Worm (Caenorhabditis elegans) whole organism, L1 larva: Measurements from ENCODE around the gene ZK1010.5.

Experiments
- C04F5.9 ChIP-seq: sonication (generic microtip); optimal IDR thresholded peaks from 2 replicates; lab custom pipeline; 2016; ENCODE audit warnings: missing genetic modification characterization, missing compliant biosample characterization
- C34B4.2 ChIP-seq: sonication (generic microtip); optimal IDR thresholded peaks from 2 replicates; lab custom pipeline; 2017; ENCODE audit warnings: mild to moderate bottlenecking, missing genetic modification characterization, missing compliant biosample characterization
- F16B12.6 ChIP-seq: fragments of 150-350 bp; optimal IDR thresholded peaks from 2 replicates; lab custom pipeline; 2014; ENCODE audit warnings: missing biosample characterization, missing genetic modification characterization
- aha-1 ChIP-seq: fragments of 150-350 bp; optimal IDR thresholded peaks from 2 replicates; lab custom pipeline; 2014; ENCODE audit warnings: missing biosample characterization, missing genetic modification characterization
- alr-1 ChIP-seq: fragments of 200-800 bp; sonication (Bioruptor generic); optimal IDR thresholded peaks from 2 replicates; lab custom pipeline; 2018; ENCODE audit warnings: borderline replicate concordance, mild to moderate bottlenecking, missing genetic modification characterization, missing compliant biosample characterization
- ama-1 ChIP-seq: fragments of 150-350 bp; optimal IDR thresholded peaks from 2 replicates; lab custom pipeline; 2014
- blmp-1 ChIP-seq: fragments of 150-350 bp; optimal IDR thresholded peaks from 2 replicates; lab custom pipeline; 2014; ENCODE audit warnings: missing biosample characterization, missing genetic modification characterization
- ceh-63 ChIP-seq: fragments of 200-800 bp; sonication (Bioruptor generic); optimal IDR thresholded peaks from 2 replicates; lab custom pipeline; 2018; ENCODE audit warnings: mild to moderate bottlenecking, missing genetic modification characterization, missing compliant biosample characterization
- ceh-82 ChIP-seq, 3 experiments: fragments of 150-350 bp in 1 of 3; sonication (generic microtip) in 2 of 3; optimal IDR thresholded peaks; 2 replicates each; lab custom pipeline; 2014 to 2017; ENCODE audit warnings: missing biosample characterization in 3 of 3, missing genetic modification characterization in 3 of 3
- ceh-90 ChIP-seq: sonication (generic microtip); optimal IDR thresholded peaks from 2 replicates; lab custom pipeline; 2016; ENCODE audit warnings: missing genetic modification characterization, missing compliant biosample characterization
- efl-1 ChIP-seq, 4 experiments: fragments of 150-350 bp; optimal IDR thresholded peaks in 3 of 4; peaks in 1 of 4; 1 replicate in 1 of 4; 2 replicates in 3 of 4; lab custom pipeline; 2014; ENCODE audit warnings: missing biosample characterization in 2 of 4, missing genetic modification characterization in 2 of 4, missing genetic modification reagents in 2 of 4
- egl-13 ChIP-seq: sonication (generic microtip); optimal IDR thresholded peaks from 2 replicates; lab custom pipeline; 2016; ENCODE audit warnings: missing genotype, missing genetic modification reagents, missing genetic modification characterization, missing compliant biosample characterization
- elt-2 ChIP-seq: sonication (generic microtip); optimal IDR thresholded peaks from 2 replicates; lab custom pipeline; 2016; ENCODE audit warnings: missing genetic modification characterization, mild to moderate bottlenecking, inconsistent platforms, missing compliant biosample characterization, missing genetic modification reagents
- elt-3 ChIP-seq, 6 experiments: fragments of 150-350 bp in 1 of 6; sonication (generic microtip); optimal IDR thresholded peaks; 2 replicates each; lab custom pipeline; 2017 to 2018; ENCODE audit warnings: missing biosample characterization in 6 of 6, missing genetic modification characterization in 6 of 6, inconsistent platforms in 1 of 6
- ets-5 ChIP-seq: fragments of 200-800 bp; sonication (Bioruptor generic); IDR thresholded peaks from 2 replicates; pipeline ENCODE4 v1.3.6; 2022; ENCODE audit warnings: missing genetic modification characterization, missing compliant biosample characterization
- fkh-10 ChIP-seq: sonication (generic microtip); optimal IDR thresholded peaks from 2 replicates; lab custom pipeline; 2017; ENCODE audit warnings: missing biosample characterization, missing genetic modification reagents, missing genetic modification characterization
- fkh-8 ChIP-seq: sonication (generic microtip); optimal IDR thresholded peaks from 2 replicates; lab custom pipeline; 2016; ENCODE audit warnings: mild to moderate bottlenecking, missing genetic modification characterization, missing compliant biosample characterization
- fos-1 ChIP-seq: fragments of 150-350 bp; optimal IDR thresholded peaks from 2 replicates; lab custom pipeline; 2014; ENCODE audit warnings: missing biosample characterization, missing genetic modification characterization
- hlh-4 ChIP-seq: sonication (generic microtip); optimal IDR thresholded peaks from 2 replicates; lab custom pipeline; 2016; ENCODE audit warnings: mild to moderate bottlenecking, missing genetic modification characterization, missing compliant biosample characterization
- hpl-2 ChIP-seq: fragments of 150-350 bp; optimal IDR thresholded peaks from 2 replicates; lab custom pipeline; 2014; ENCODE audit warnings: missing biosample characterization, missing genetic modification reagents, missing genetic modification characterization
- irx-1 ChIP-seq: sonication (generic microtip); optimal IDR thresholded peaks from 2 replicates; lab custom pipeline; 2016; ENCODE audit warnings: missing genetic modification characterization, missing compliant biosample characterization
- isw-1 ChIP-seq: fragments of 200-800 bp; sonication (Bioruptor generic); IDR thresholded peaks from 2 replicates; pipeline ENCODE4 v1.3.6; 2022; ENCODE audit warnings: missing genetic modification characterization, missing compliant biosample characterization
- lin-14 ChIP-seq: fragments of 200-800 bp; sonication (Bioruptor generic); optimal IDR thresholded peaks from 2 replicates; lab custom pipeline; 2018; ENCODE audit warnings: mild to moderate bottlenecking, missing genetic modification characterization, moderate library complexity, missing compliant biosample characterization
- lin-15B ChIP-seq: fragments of 150-350 bp; sonication (generic microtip); optimal IDR thresholded peaks from 3 replicates; lab custom pipeline; 2014; ENCODE audit warnings: missing biosample characterization, missing genetic modification characterization
- lin-39 ChIP-seq: fragments of 150-350 bp; optimal IDR thresholded peaks from 2 replicates; lab custom pipeline; 2014; ENCODE audit warnings: missing biosample characterization, missing genetic modification reagents, missing genetic modification characterization
- mep-1 ChIP-seq: fragments of 150-350 bp; optimal IDR thresholded peaks from 2 replicates; lab custom pipeline; 2014; ENCODE audit warnings: missing biosample characterization, missing genetic modification characterization
- nhr-19 ChIP-seq: fragments of 200-800 bp; sonication (Bioruptor generic); conservative IDR thresholded peaks from 2 replicates; pipeline ENCODE4 v1.3.6; 2022; ENCODE audit warnings: missing genetic modification characterization, missing compliant biosample characterization
- nhr-237 ChIP-seq: fragments of 150-350 bp; optimal IDR thresholded peaks from 2 replicates; lab custom pipeline; 2014; ENCODE audit warnings: missing biosample characterization, missing genetic modification characterization
- nhr-71 ChIP-seq: sonication (generic microtip); optimal IDR thresholded peaks from 2 replicates; lab custom pipeline; 2016; ENCODE audit warnings: mild to moderate bottlenecking, missing genetic modification characterization, moderate library complexity, missing compliant biosample characterization
- pag-3 ChIP-seq: sonication (generic microtip); optimal IDR thresholded peaks from 2 replicates; lab custom pipeline; 2017; ENCODE audit warnings: missing genetic modification characterization, mild to moderate bottlenecking, missing compliant biosample characterization, antibody characterized with exemption, borderline replicate concordance; ENCODE audit not compliant: insufficient read depth
- pax-3 ChIP-seq: fragments of 200-800 bp; sonication (Bioruptor generic); optimal IDR thresholded peaks from 2 replicates; lab custom pipeline; 2018; ENCODE audit warnings: mild to moderate bottlenecking, missing genetic modification characterization, moderate library complexity, missing compliant biosample characterization
- pqm-1 ChIP-seq: sonication (generic microtip); optimal IDR thresholded peaks from 3 replicates; lab custom pipeline; 2017; ENCODE audit warnings: missing biosample characterization, missing genetic modification characterization
- rnt-1 ChIP-seq: sonication (generic microtip); optimal IDR thresholded peaks from 2 replicates; lab custom pipeline; 2016; ENCODE audit warnings: mild to moderate bottlenecking, missing genetic modification characterization, moderate library complexity, missing compliant biosample characterization
- skn-1 ChIP-seq: fragments of 150-350 bp; optimal IDR thresholded peaks from 2 replicates; lab custom pipeline; 2014; ENCODE audit warnings: missing biosample characterization, missing genetic modification characterization
- snu-23 ChIP-seq: sonication (generic microtip); optimal IDR thresholded peaks from 2 replicates; lab custom pipeline; 2016; ENCODE audit warnings: missing genetic modification characterization, missing compliant biosample characterization
- sptf-1 ChIP-seq: fragments of 150-350 bp; optimal IDR thresholded peaks from 2 replicates; lab custom pipeline; 2014; ENCODE audit warnings: missing biosample characterization, missing genetic modification characterization
- sup-37 ChIP-seq: fragments of 200-800 bp; sonication (Bioruptor generic); optimal IDR thresholded peaks from 2 replicates; lab custom pipeline; 2018; ENCODE audit warnings: mild to moderate bottlenecking, missing genetic modification characterization, missing compliant biosample characterization
- swsn-7 ChIP-seq: sonication (generic microtip); optimal IDR thresholded peaks from 2 replicates; lab custom pipeline; 2016; ENCODE audit warnings: missing genetic modification characterization, missing compliant biosample characterization
- tlp-1 ChIP-seq: fragments of 150-350 bp; optimal IDR thresholded peaks from 2 replicates; lab custom pipeline; 2014; ENCODE audit warnings: missing biosample characterization, missing genetic modification characterization
- unc-130 ChIP-seq: fragments of 150-350 bp; optimal IDR thresholded peaks from 2 replicates; lab custom pipeline; 2017; ENCODE audit warnings: missing biosample characterization, missing genetic modification characterization, inconsistent platforms
- unc-86 ChIP-seq: sonication (generic microtip); optimal IDR thresholded peaks from 2 replicates; lab custom pipeline; 2016; ENCODE audit warnings: missing genetic modification characterization, missing compliant biosample characterization
- vab-15 ChIP-seq: sonication (generic microtip); optimal IDR thresholded peaks from 2 replicates; lab custom pipeline; 2017; ENCODE audit warnings: missing genotype, mild to moderate bottlenecking, missing genetic modification characterization, missing compliant biosample characterization
- xbp-1 ChIP-seq: sonication (generic microtip); optimal IDR thresholded peaks from 2 replicates; lab custom pipeline; 2016; ENCODE audit warnings: missing genetic modification characterization, missing compliant biosample characterization
- zag-1 ChIP-seq: fragments of 150-350 bp; optimal IDR thresholded peaks from 2 replicates; lab custom pipeline; 2014; ENCODE audit warnings: missing biosample characterization, missing genetic modification characterization
- ztf-4 ChIP-seq: fragments of 150-350 bp; optimal IDR thresholded peaks from 2 replicates; lab custom pipeline; 2014; ENCODE audit warnings: missing biosample characterization, missing genetic modification characterization

The ZK1010.5 gene

DNA sequence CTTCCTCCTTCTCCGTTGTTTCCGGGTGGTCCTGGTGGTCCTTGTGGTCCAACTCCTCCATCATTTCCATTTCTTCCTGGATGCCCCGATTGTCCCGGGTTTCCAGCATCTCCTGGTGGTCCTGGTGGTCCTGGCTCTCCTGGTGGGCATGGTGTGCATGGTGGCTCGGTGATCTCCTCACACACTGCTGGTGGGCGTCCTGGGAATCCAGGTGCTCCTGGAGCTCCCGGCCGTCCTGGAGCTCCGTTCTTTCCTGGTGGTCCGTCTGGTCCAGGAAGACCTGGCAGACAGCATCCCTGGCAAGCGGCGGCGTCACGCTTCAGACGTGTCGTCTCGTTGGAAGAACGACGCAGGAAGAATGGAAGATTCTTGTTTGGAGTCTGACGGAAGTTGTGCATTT is 5.7 kb upstream of the ZK1010.5 start:
- TF ChIP-seq egl-13 (no peak), efl-1 (optimal IDR thresholded peaks at IDR 0.05; lab: Kevin White, UChicago) (no peak), efl-1 (GFP tag; optimal IDR thresholded peaks at IDR 0.05 in 1 of 2; lab: Kevin White, UChicago) (peak in 1 of 2 experiments; percentile 58), ceh-90 (no peak), elt-3 (tag; optimal IDR thresholded peaks at IDR 0.05; lab: Kevin White, UChicago) (no peak)

DNA sequence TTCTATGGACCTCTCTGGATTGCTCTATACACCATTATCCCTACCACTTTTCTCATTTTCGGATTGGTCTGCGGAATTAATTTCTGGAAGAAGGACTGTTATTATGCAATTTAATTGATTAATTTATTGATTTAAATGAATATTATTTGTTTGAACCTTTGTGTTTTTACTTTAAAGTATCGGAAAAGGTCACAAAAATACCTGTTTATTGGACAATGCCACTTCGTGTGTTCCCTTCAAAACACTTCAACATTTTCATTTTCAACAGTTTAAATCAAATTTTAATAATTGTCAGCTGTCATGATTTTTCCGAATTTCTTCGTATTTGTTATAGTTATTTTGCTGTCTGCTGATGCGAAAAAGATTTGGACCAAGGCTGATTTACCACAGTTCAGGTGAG is 3.7 kb upstream of the ZK1010.5 start, which contains the start of gene ZK1010.12:
TSS of gene ZK1010.12 (plus strand) at position 301 of the 400 bp plus-strand sequence.
- TF ChIP-seq fkh-10 (no peak), vab-15 (tag; lab: Kevin White, UChicago) (no peak), unc-86 (no peak), C04F5.9 (tag; lab: Kevin White, UChicago) (no peak), zag-1 (no peak), nhr-71 (no peak), lin-15B (tag; lab: Kevin White, UChicago) (no peak), ceh-82 (tag; optimal IDR thresholded peaks at IDR 0.05; lab: Kevin White, UChicago) (no peak), unc-130 (no peak), xbp-1 (tag; lab: Kevin White, UChicago) (no peak), blmp-1 (no peak), tlp-1 (tag; lab: Kevin White, UChicago) (no peak)
- TF ChIP-seq, all 84 proteins: peak for 0

DNA sequence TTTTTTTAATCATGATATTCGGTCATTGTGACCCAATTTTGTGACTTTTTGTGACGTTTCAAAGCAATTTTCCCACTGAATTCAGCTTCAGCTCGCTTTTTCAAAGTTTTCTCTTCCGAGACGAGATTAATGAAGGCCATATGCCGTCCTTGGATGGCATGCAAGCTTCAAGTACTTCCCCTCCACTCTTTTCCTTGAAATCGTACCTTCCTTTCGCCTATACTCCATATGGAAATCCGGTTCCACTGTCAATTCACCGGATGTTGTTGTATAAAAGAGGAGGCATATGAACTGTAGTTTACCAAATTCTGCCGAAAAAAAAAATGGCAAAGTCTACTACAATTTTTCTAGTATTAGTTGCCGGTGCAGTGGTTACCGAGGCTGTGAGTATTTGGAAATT is 6.5 kb downstream of the ZK1010.5 start, which contains the start of gene ZK1010.4:
TSS of gene ZK1010.4 (plus strand) at position 301 of the 400 bp plus-strand sequence.
- TF ChIP-seq lin-14 (GFP tag; lab: Kevin White, UChicago) (no peak), rnt-1 (tag; lab: Kevin White, UChicago) (no peak), isw-1 (GFP tag; lab: Robert Waterston, UW) (no peak), nhr-237 (no peak), pag-3 (tag; lab: Kevin White, UChicago) (no peak), ama-1 (lab: Kevin White, UChicago) (no peak), sup-37 (no peak), lin-39 (no peak)

DNA sequence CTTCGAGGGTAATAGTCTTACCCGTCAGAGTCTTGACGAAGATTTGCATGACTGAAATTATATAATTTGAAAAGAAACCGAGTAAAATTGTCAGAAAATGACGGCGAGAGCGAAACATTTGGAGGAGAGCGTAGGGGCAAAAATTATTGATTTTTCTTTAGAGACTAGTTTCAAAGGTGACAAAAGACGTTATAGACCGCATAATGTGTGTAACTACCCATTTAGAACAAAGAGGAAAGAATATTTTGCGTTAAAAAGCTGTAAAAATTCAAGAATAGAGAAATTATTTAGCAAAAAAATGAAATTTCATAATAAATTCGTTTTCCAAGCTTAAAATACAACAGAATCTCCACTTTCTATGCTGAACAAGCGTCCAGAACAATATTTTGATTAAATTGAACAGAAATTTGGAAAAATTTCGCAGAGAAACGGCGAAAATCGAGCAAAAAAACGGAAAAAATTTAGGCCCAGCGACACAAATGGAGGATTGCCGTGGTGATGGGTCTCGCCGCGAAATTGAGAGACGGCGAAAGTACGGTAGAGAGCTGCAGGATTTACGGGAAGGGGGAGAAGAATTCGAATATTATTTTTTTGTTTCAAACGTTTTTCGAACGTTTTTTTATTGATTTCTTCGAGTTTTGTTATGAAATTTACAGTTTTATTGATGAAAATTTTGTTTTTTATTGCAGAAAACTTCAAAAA is 8.7 kb downstream of the ZK1010.5 start, which contains the start of the genes ubq-2 and frg-1:
TSS of gene ubq-2 (minus strand) at position 51 of the 702 bp plus-strand sequence.
TSS of gene frg-1 (plus strand) at position 690 of the 702 bp plus-strand sequence.
- peak; percentile 81 for TF ChIP-seq blmp-1
- peak; percentile 6 for TF ChIP-seq aha-1 (tag; lab: Kevin White, UChicago)
- TF ChIP-seq fos-1 (tag; lab: Kevin White, UChicago): peak; percentile 85
- TF ChIP-seq ets-5 (GFP tag; lab: Robert Waterston, UW): no peak
- peak; percentile 78 for TF ChIP-seq F16B12.6 (tag; lab: Kevin White, UChicago)
- TF ChIP-seq C34B4.2 (tag; lab: Kevin White, UChicago): no peak
- peak; percentile 96 for TF ChIP-seq unc-130
- peak; percentile 89 for TF ChIP-seq xbp-1 (tag; lab: Kevin White, UChicago)
- TF ChIP-seq ceh-63 (GFP tag; lab: Kevin White, UChicago): no peak
- TF ChIP-seq alr-1 (tag; lab: Kevin White, UChicago): no peak
- TF ChIP-seq fkh-8 (tag; lab: Kevin White, UChicago): peak; percentile 91
- no peak for TF ChIP-seq tlp-1 (tag; lab: Kevin White, UChicago)
- peak in 3 of 6 experiments; percentile 2 to 78 (median 76) for TF ChIP-seq elt-3 (tag; optimal IDR thresholded peaks at IDR 0.05; lab: Kevin White, UChicago)
- peak; percentile 64 for TF ChIP-seq pax-3
- TF ChIP-seq irx-1 (tag; lab: Kevin White, UChicago): peak; percentile 83
- TF ChIP-seq lin-14 (GFP tag; lab: Kevin White, UChicago): peak; percentile 87
- no peak for TF ChIP-seq hlh-4 (tag; lab: Kevin White, UChicago)
- TF ChIP-seq hpl-2 (GFP tag; lab: Kevin White, UChicago): peak; percentile 72
- peak; percentile 44 for TF ChIP-seq sup-37
- TF ChIP-seq ceh-82 (tag; optimal IDR thresholded peaks at IDR 0.05; lab: Kevin White, UChicago): peak; percentile 91 to 98 (median 93)
- TF ChIP-seq pqm-1 (tag; lab: Kevin White, UChicago): no peak
- no peak for TF ChIP-seq pag-3 (tag; lab: Kevin White, UChicago)
- TF ChIP-seq nhr-19: peak; percentile 85
- TF ChIP-seq ztf-4 (tag; lab: Kevin White, UChicago): peak; percentile 68
- TF ChIP-seq swsn-7 (tag; lab: Kevin White, UChicago): peak; percentile 93
- TF ChIP-seq sptf-1: no peak
- TF ChIP-seq skn-1 (tag; lab: Kevin White, UChicago): peak; percentile 60
- TF ChIP-seq elt-2 (tag; lab: Kevin White, UChicago): peak; percentile 61
- peak; percentile 48 for TF ChIP-seq fkh-10
- peak; percentile 82 for TF ChIP-seq mep-1 (tag; lab: Kevin White, UChicago)
- peak; percentile 97 for TF ChIP-seq snu-23 (GFP tag; lab: Kevin White, UChicago)
- TF ChIP-seq egl-13: peak; percentile 67
